Worm (Caenorhabditis elegans) whole organism, L3 larva: Measurements from ENCODE around the gene Y41C4A.11.

ENCODE experiments used
- ama-1 ChIP-seq: fragments of 150-350 bp; optimal IDR thresholded peaks from 2 replicates; lab custom pipeline; 2018
- egl-5 ChIP-seq: fragments of 150-350 bp; optimal IDR thresholded peaks from 2 replicates; lab custom pipeline; 2017; ENCODE audit warnings: missing biosample characterization, missing genetic modification reagents, missing genetic modification characterization, inconsistent platforms
- elt-3 ChIP-seq, 3 experiments: fragments of 150-350 bp in 1 of 3; sonication (generic microtip) in 2 of 3; optimal IDR thresholded peaks; 2 replicates in 2 of 3; 4 replicates in 1 of 3; lab custom pipeline; 2014 to 2017; ENCODE audit warnings: missing biosample characterization in 3 of 3, missing genetic modification characterization in 3 of 3
- fkh-2 ChIP-seq: fragments of 150-350 bp; optimal IDR thresholded peaks from 2 replicates; lab custom pipeline; 2014; ENCODE audit warnings: missing biosample characterization, missing genetic modification reagents, missing genetic modification characterization
- mdl-1 ChIP-seq: fragments of 150-350 bp; optimal IDR thresholded peaks from 2 replicates; lab custom pipeline; 2014; ENCODE audit warnings: missing biosample characterization, missing genetic modification characterization
- nfya-1 ChIP-seq: sonication (generic microtip); optimal IDR thresholded peaks from 2 replicates; lab custom pipeline; 2017; ENCODE audit warnings: missing genetic modification characterization, mild to moderate bottlenecking, missing compliant biosample characterization, antibody characterized with exemption, moderate library complexity; ENCODE audit not compliant: insufficient read depth
- nhr-43 ChIP-seq: sonication (generic microtip); optimal IDR thresholded peaks from 2 replicates; lab custom pipeline; 2016; ENCODE audit warnings: mild to moderate bottlenecking, missing genetic modification characterization, missing compliant biosample characterization; ENCODE audit not compliant: poor library complexity, severe bottlenecking
- pqm-1 ChIP-seq: fragments of 150-350 bp; optimal IDR thresholded peaks from 2 replicates; lab custom pipeline; 2017; ENCODE audit warnings: missing biosample characterization, missing genetic modification characterization, inconsistent platforms
- unc-62 ChIP-seq: fragments of 150-350 bp; sonication (generic microtip); optimal IDR thresholded peaks from 4 replicates; lab custom pipeline; 2014; ENCODE audit warnings: missing biosample characterization, missing genetic modification reagents, missing genetic modification characterization

DNA sequence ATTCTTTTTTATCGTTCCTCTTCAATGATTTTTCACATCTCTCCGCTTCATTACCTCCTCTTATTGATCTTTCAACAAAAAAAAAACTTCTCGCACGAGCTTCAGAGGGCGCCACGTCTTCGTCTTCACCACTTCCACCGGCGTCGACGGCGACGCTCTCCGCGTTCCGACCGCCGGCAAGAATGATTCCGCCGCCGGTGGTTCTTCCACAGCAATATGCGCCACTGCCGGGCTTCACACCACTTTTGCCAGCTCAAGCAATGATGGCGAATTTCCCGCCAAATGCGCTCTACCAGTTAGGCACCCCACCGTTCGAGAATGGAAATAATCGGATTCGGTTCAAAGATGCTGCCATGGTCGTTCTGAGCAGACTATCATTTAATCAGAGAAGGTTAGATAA, 36.6 kb upstream of the Y41C4A.11 start:
- TF ChIP-seq nhr-43 (tag; lab: Kevin White, UChicago) (no peak), unc-62 (GFP tag; lab: Kevin White, UChicago) (no peak), fkh-2 (tag; lab: Kevin White, UChicago) (no peak), nfya-1 (no peak), elt-3 (tag; optimal IDR thresholded peaks at IDR 0.05; lab: Kevin White, UChicago) (no peak), egl-5 (tag; lab: Kevin White, UChicago) (no peak), pqm-1 (tag; lab: Kevin White, UChicago) (no peak), ama-1 (no peak), mdl-1 (no peak)
